Fruit fly (Drosophila melanogaster) whole organism, embryonic: ENCODE results near the gene CG31928.
A peak's percentile ranks its signal among the peaks of the same experiment; 100 is the strongest.

ENCODE experiments used
- Antp ChIP-seq: fragments of 200-800 bp; sonication (Bioruptor generic); optimal IDR thresholded peaks from 3 replicates; lab custom pipeline; 2016; ENCODE audit warnings: missing biosample characterization, missing genetic modification characterization
- Awh ChIP-seq: fragments of 200-800 bp; sonication (Bioruptor generic); IDR thresholded peaks from 2 replicates; pipeline ENCODE4, ENCODE4 v1.3.6; 2022; ENCODE audit warnings: missing biosample characterization, missing genetic modification characterization
- Blimp-1 ChIP-seq: fragments of 200-800 bp; sonication (Bioruptor generic); optimal IDR thresholded peaks from 3 replicates; lab custom pipeline; 2018; ENCODE audit warnings: missing biosample characterization, missing genetic modification characterization, mild to moderate bottlenecking, moderate library complexity, missing genetic modification reagents
- CG10274 ChIP-seq: fragments of 200-800 bp; sonication (Bioruptor generic); optimal IDR thresholded peaks from 3 replicates; lab custom pipeline; 2017; ENCODE audit warnings: missing biosample characterization, mild to moderate bottlenecking, missing genetic modification characterization
- CG10959 ChIP-seq: fragments of 200-800 bp; sonication (Bioruptor generic); IDR thresholded peaks from 2 replicates; pipeline ENCODE4 v1.3.6; 2022; ENCODE audit warnings: missing biosample characterization, missing genetic modification characterization
- CG11560 ChIP-seq: fragments of 200-800 bp; sonication (Bioruptor generic); IDR thresholded peaks from 3 replicates; pipeline ENCODE4 v1.3.6; 2022; ENCODE audit warnings: missing biosample characterization, missing genetic modification characterization
- CG12236 ChIP-seq: fragments of 200-800 bp; sonication (Bioruptor generic); optimal IDR thresholded peaks from 2 replicates; lab custom pipeline; 2016; ENCODE audit warnings: missing biosample characterization, missing genetic modification characterization
- CG1233 ChIP-seq: fragments of 200-800 bp; sonication (Bioruptor generic); optimal IDR thresholded peaks from 4 replicates; lab custom pipeline; 2018; ENCODE audit warnings: missing biosample characterization, mild to moderate bottlenecking, missing genetic modification characterization
- CG16813 ChIP-seq: fragments of 200-800 bp; sonication (Bioruptor generic); IDR thresholded peaks from 3 replicates; pipeline ENCODE4 v1.3.6; 2022; ENCODE audit warnings: missing biosample characterization, missing genetic modification characterization; ENCODE audit not compliant: partially characterized antibody
- CG17802 ChIP-seq: fragments of 200-800 bp; sonication (Bioruptor generic); optimal IDR thresholded peaks from 2 replicates; lab custom pipeline; 2018; ENCODE audit warnings: missing biosample characterization, mild to moderate bottlenecking, missing genetic modification characterization, moderate library complexity
- CG18011 ChIP-seq: fragments of 200-800 bp; sonication (Bioruptor generic); optimal IDR thresholded peaks from 2 replicates; lab custom pipeline; 2017; ENCODE audit warnings: missing biosample characterization, missing genetic modification characterization, mild to moderate bottlenecking, moderate library complexity, missing genotype
- CG2120 ChIP-seq: fragments of 200-800 bp; sonication (Bioruptor generic); optimal IDR thresholded peaks from 3 replicates; lab custom pipeline; 2016; ENCODE audit warnings: missing biosample characterization, missing genetic modification characterization
- CG31224 ChIP-seq: fragments of 200-800 bp; sonication (Bioruptor generic); IDR thresholded peaks from 2 replicates; pipeline ENCODE4 v1.3.6; 2022; ENCODE audit warnings: missing biosample characterization, missing genetic modification characterization
- CG3163 ChIP-seq: fragments of 200-800 bp; sonication (Bioruptor generic); optimal IDR thresholded peaks from 3 replicates; lab custom pipeline; 2016; ENCODE audit warnings: missing biosample characterization, missing genetic modification characterization
- CG3281 ChIP-seq: fragments of 200-800 bp; sonication (Bioruptor generic); optimal IDR thresholded peaks from 3 replicates; lab custom pipeline; 2017; ENCODE audit warnings: missing biosample characterization, mild to moderate bottlenecking, missing genetic modification characterization
- CG33557 ChIP-seq: fragments of 200-800 bp; sonication (Bioruptor generic); optimal IDR thresholded peaks from 2 replicates; lab custom pipeline; 2019; ENCODE audit warnings: missing biosample characterization, mild to moderate bottlenecking, missing genetic modification characterization, moderate library complexity
- CG34224 ChIP-seq: fragments of 200-800 bp; sonication (Bioruptor generic); IDR thresholded peaks from 3 replicates; pipeline ENCODE4 v1.3.6; 2022; ENCODE audit warnings: missing biosample characterization, missing genetic modification characterization; ENCODE audit not compliant: partially characterized antibody
- CG4854 ChIP-seq: fragments of 200-800 bp; sonication (Bioruptor generic); optimal IDR thresholded peaks from 2 replicates; lab custom pipeline; 2016; ENCODE audit warnings: missing biosample characterization, missing genetic modification characterization, inconsistent platforms
- CG6254 ChIP-seq: fragments of 200-800 bp; sonication (Bioruptor generic); optimal IDR thresholded peaks from 3 replicates; lab custom pipeline; 2017; ENCODE audit warnings: mild to moderate bottlenecking, missing biosample characterization, missing genetic modification reagents, missing genetic modification characterization
- CG9727 ChIP-seq: fragments of 200-800 bp; sonication (Bioruptor generic); optimal IDR thresholded peaks from 3 replicates; lab custom pipeline; 2017; ENCODE audit warnings: missing biosample characterization, mild to moderate bottlenecking, missing genetic modification characterization
- Dll ChIP-seq: fragments of 200-800 bp; sonication (Bioruptor generic); IDR thresholded peaks from 4 replicates; pipeline ENCODE4 v1.3.6; 2022; ENCODE audit warnings: missing biosample characterization, missing genetic modification characterization; ENCODE audit not compliant: partially characterized antibody
- E2f2 ChIP-seq: fragments of 200-800 bp; sonication (Bioruptor generic); IDR thresholded peaks from 2 replicates; pipeline ENCODE4 v1.3.6; 2022; ENCODE audit warnings: missing biosample characterization, missing genetic modification characterization
- HLH4C ChIP-seq: fragments of 200-800 bp; sonication (Bioruptor generic); IDR thresholded peaks from 3 replicates; pipeline ENCODE4 v1.3.6; 2022; ENCODE audit warnings: missing biosample characterization, missing genetic modification characterization; ENCODE audit not compliant: partially characterized antibody
- Hr3 ChIP-seq: fragments of 200-800 bp; sonication (Bioruptor generic); optimal IDR thresholded peaks from 3 replicates; lab custom pipeline; 2016; ENCODE audit warnings: missing biosample characterization, missing genetic modification characterization
- MTF-1 ChIP-seq: fragments of 200-800 bp; sonication (Bioruptor generic); optimal IDR thresholded peaks from 2 replicates; lab custom pipeline; 2018; ENCODE audit warnings: missing biosample characterization, mild to moderate bottlenecking, missing genetic modification characterization, borderline replicate concordance
- Mes4 ChIP-seq: fragments of 200-800 bp; sonication (Bioruptor generic); optimal IDR thresholded peaks from 2 replicates; lab custom pipeline; 2016; ENCODE audit warnings: missing biosample characterization, missing genetic modification characterization
- NFAT ChIP-seq: fragments of 200-800 bp; sonication (Bioruptor generic); IDR thresholded peaks from 2 replicates; pipeline ENCODE4 v1.3.6; 2022; ENCODE audit warnings: missing biosample characterization, missing genetic modification characterization
- Sox100B ChIP-seq: fragments of 200-800 bp; sonication (Bioruptor generic); optimal IDR thresholded peaks from 3 replicates; lab custom pipeline; 2018; ENCODE audit warnings: missing biosample characterization, mild to moderate bottlenecking, missing genetic modification characterization
- Trl ChIP-seq, 3 experiments: fragments of >200 bp in 2 of 3; fragments of 200-800 bp in 1 of 3; sonication (Bioruptor generic) in 1 of 3; optimal IDR thresholded peaks; 2 replicates in 1 of 3; 3 replicates in 2 of 3; lab custom pipeline; 2016 to 2017; ENCODE audit warnings: missing biosample characterization in 1 of 3, missing genetic modification characterization in 1 of 3
- Usf ChIP-seq: fragments of 200-800 bp; sonication (Bioruptor generic); optimal IDR thresholded peaks from 2 replicates; lab custom pipeline; 2017; ENCODE audit warnings: missing genotype, missing biosample characterization, missing genetic modification characterization
- al ChIP-seq: fragments of 200-800 bp; sonication (Bioruptor generic); IDR thresholded peaks from 2 replicates; pipeline ENCODE4 v1.3.6; 2022; ENCODE audit warnings: missing biosample characterization, missing genetic modification characterization
- bcd ChIP-seq: fragments of 200-800 bp; sonication (Bioruptor generic); optimal IDR thresholded peaks from 2 replicates; lab custom pipeline; 2017; ENCODE audit warnings: missing biosample characterization, mild to moderate bottlenecking, missing genetic modification characterization
- bowl ChIP-seq: fragments of 200-800 bp; sonication (Bioruptor generic); IDR thresholded peaks from 2 replicates; pipeline ENCODE4 v1.3.6; 2022; ENCODE audit warnings: missing biosample characterization, missing genetic modification characterization
- bsh ChIP-seq, 2 experiments: fragments of 200-800 bp; sonication (Bioruptor generic); optimal IDR thresholded peaks; 2 replicates each; lab custom pipeline; 2017 to 2018; ENCODE audit warnings: mild to moderate bottlenecking in 2 of 2, missing biosample characterization in 2 of 2, missing genetic modification characterization in 2 of 2, moderate library complexity in 1 of 2
- dpn ChIP-seq, 2 experiments: fragments of 200-800 bp; sonication (Bioruptor generic); optimal IDR thresholded peaks; 3 replicates each; lab custom pipeline; 2016; ENCODE audit warnings: missing biosample characterization in 2 of 2, missing genetic modification characterization in 2 of 2
- dysf ChIP-seq: fragments of 200-800 bp; sonication (Bioruptor generic); IDR thresholded peaks from 3 replicates; pipeline ENCODE4 v1.3.6; 2022; ENCODE audit warnings: missing biosample characterization, missing genetic modification characterization
- ewg ChIP-seq: fragments of 200-800 bp; sonication (Bioruptor generic); optimal IDR thresholded peaks from 3 replicates; lab custom pipeline; 2017; ENCODE audit warnings: mild to moderate bottlenecking, missing biosample characterization, missing genetic modification reagents, missing genetic modification characterization
- gro ChIP-seq: fragments of 200-800 bp; sonication (Bioruptor generic); optimal IDR thresholded peaks from 2 replicates; lab custom pipeline; 2016; ENCODE audit warnings: missing biosample characterization, missing genetic modification characterization
- hth ChIP-seq: fragments of >200 bp; optimal IDR thresholded peaks from 2 replicates; lab custom pipeline; 2017; ENCODE audit warnings: inconsistent platforms
- ind ChIP-seq: fragments of 200-800 bp; sonication (Bioruptor generic); optimal IDR thresholded peaks from 3 replicates; lab custom pipeline; 2016; ENCODE audit warnings: missing biosample characterization, missing genetic modification characterization
- jing ChIP-seq: fragments of 200-800 bp; sonication (Bioruptor generic); optimal IDR thresholded peaks from 2 replicates; lab custom pipeline; 2018; ENCODE audit warnings: missing biosample characterization, mild to moderate bottlenecking, missing genetic modification characterization
- lmd ChIP-seq: fragments of 200-800 bp; sonication (Bioruptor generic); IDR thresholded peaks from 2 replicates; pipeline ENCODE4 v1.3.6; 2022; ENCODE audit warnings: missing biosample characterization, missing genetic modification characterization
- mam ChIP-seq: fragments of 200-800 bp; sonication (Bioruptor generic); optimal IDR thresholded peaks from 3 replicates; lab custom pipeline; 2016; ENCODE audit warnings: missing biosample characterization, missing genetic modification characterization
- nmo ChIP-seq: fragments of 200-800 bp; sonication (Bioruptor generic); optimal IDR thresholded peaks from 2 replicates; lab custom pipeline; 2018; ENCODE audit warnings: missing biosample characterization, mild to moderate bottlenecking, missing genetic modification characterization, moderate library complexity
- org-1 ChIP-seq: fragments of 200-800 bp; sonication (Bioruptor generic); optimal IDR thresholded peaks from 2 replicates; lab custom pipeline; 2017; ENCODE audit warnings: missing biosample characterization, missing genetic modification characterization
- otp ChIP-seq: fragments of 200-800 bp; sonication (Bioruptor generic); IDR thresholded peaks from 3 replicates; pipeline ENCODE4, ENCODE4 v1.3.6; 2022; ENCODE audit warnings: missing biosample characterization, missing genetic modification characterization
- pita ChIP-seq: fragments of 200-800 bp; sonication (Bioruptor generic); optimal IDR thresholded peaks from 2 replicates; lab custom pipeline; 2017; ENCODE audit warnings: missing biosample characterization, mild to moderate bottlenecking, missing genetic modification characterization
- repo ChIP-seq: fragments of 200-800 bp; sonication (Bioruptor generic); optimal IDR thresholded peaks from 2 replicates; lab custom pipeline; 2016; ENCODE audit warnings: missing biosample characterization, missing genetic modification characterization
- sqz ChIP-seq: fragments of 200-800 bp; sonication (Bioruptor generic); optimal IDR thresholded peaks from 3 replicates; lab custom pipeline; 2018; ENCODE audit warnings: missing biosample characterization, mild to moderate bottlenecking, missing genetic modification characterization
- tio ChIP-seq: fragments of 200-800 bp; sonication (Bioruptor generic); optimal IDR thresholded peaks from 2 replicates; lab custom pipeline; 2017; ENCODE audit warnings: missing biosample characterization, missing genetic modification characterization, inconsistent platforms
- zfh1 ChIP-seq: fragments of 200-800 bp; sonication (Bioruptor generic); IDR thresholded peaks from 3 replicates; pipeline ENCODE4 v1.3.6; 2022; ENCODE audit warnings: missing biosample characterization, missing genetic modification characterization

Gene CG31928

dm6 chr2L:1445048-1445447 lies 47.0 kb upstream of the CG31928 start (continued):
- no peak for TF ChIP-seq CG11560 (tag; lab: Robert Waterston, UW)
- peak; percentile 12 for TF ChIP-seq CG6254
- no peak for TF ChIP-seq repo (GFP tag; lab: Kevin White, UChicago)
- no peak for TF ChIP-seq CG10274 (GFP tag; lab: Kevin White, UChicago)
- TF ChIP-seq bsh (GFP tag; optimal IDR thresholded peaks at IDR 0.05; lab: Kevin White, UChicago): peak in 1 of 2 experiments; percentile 53
- no peak for TF ChIP-seq bowl (GFP tag; lab: Robert Waterston, UW)
- TF ChIP-seq bcd (GFP tag; lab: Kevin White, UChicago): no peak
- no peak for TF ChIP-seq jing
- no peak for TF ChIP-seq CG12236 (GFP tag; lab: Kevin White, UChicago)
- peak; percentile 46; the same call in 1 of the 3 replicates for TF ChIP-seq zfh1 (GFP tag; lab: Robert Waterston, UW)
- no peak for TF ChIP-seq CG3163 (GFP tag; lab: Kevin White, UChicago)
- no peak for TF ChIP-seq sqz (GFP tag; lab: Kevin White, UChicago)
- peak; percentile 41; the same call in 1 of the 2 replicates for TF ChIP-seq CG10959
- TF ChIP-seq Sox100B (GFP tag; lab: Kevin White, UChicago): peak; percentile 22
- TF ChIP-seq HLH4C: 0 out of 3 replicates have a peak, but pooled peaks have one; percentile 19
- TF ChIP-seq al (GFP tag; lab: Robert Waterston, UW): no peak
- no peak for TF ChIP-seq CG17802 (tag; lab: Kevin White, UChicago)
- TF ChIP-seq tio (GFP tag; lab: Kevin White, UChicago): no peak
- no peak for TF ChIP-seq Antp (GFP tag; lab: Kevin White, UChicago)
- no peak for TF ChIP-seq Hr3 (GFP tag; lab: Kevin White, UChicago)
- no peak for TF ChIP-seq CG4854 (GFP tag; lab: Kevin White, UChicago)
- no peak for TF ChIP-seq CG2120 (GFP tag; lab: Kevin White, UChicago)
- TF ChIP-seq hth (lab: Kevin White, UChicago): no peak
- peak; percentile 8 for TF ChIP-seq CG9727
- peak; percentile 67; the same call in 3 of the 4 replicates for TF ChIP-seq Dll (GFP tag; lab: Robert Waterston, UW)
- TF ChIP-seq Usf: no peak
- no peak for TF ChIP-seq Mes4 (GFP tag; lab: Kevin White, UChicago)
- no peak for TF ChIP-seq CG34224
- no peak for TF ChIP-seq CG1233
- no peak for TF ChIP-seq CG31224
- no peak for TF ChIP-seq gro (GFP tag; lab: Kevin White, UChicago)
- no peak for TF ChIP-seq dysf
- TF ChIP-seq CG33557: peak; percentile 46
- TF ChIP-seq NFAT (GFP tag; lab: Robert Waterston, UW): no peak
- no peak for TF ChIP-seq mam (GFP tag; lab: Kevin White, UChicago)
- TF ChIP-seq lmd (GFP tag; lab: Robert Waterston, UW): no peak; the same call in 1 of the 2 replicates
- TF ChIP-seq CG18011 (GFP tag; lab: Kevin White, UChicago): no peak
- peak; percentile 51 for TF ChIP-seq Blimp-1 (GFP tag; lab: Kevin White, UChicago)
- peak in 1 of 2 experiments; percentile 15 for TF ChIP-seq dpn (GFP tag; optimal IDR thresholded peaks at IDR 0.05; lab: Kevin White, UChicago)
- no peak for TF ChIP-seq Awh (GFP tag; lab: Robert Waterston, UW)
- no peak for TF ChIP-seq org-1 (GFP tag; lab: Kevin White, UChicago)
- TF ChIP-seq CG16813 (GFP tag; lab: Robert Waterston, UW): 0 out of 3 replicates have a peak, but pooled peaks have one; percentile 44
- no peak for TF ChIP-seq CG3281 (GFP tag; lab: Kevin White, UChicago)
- no peak for TF ChIP-seq ind (GFP tag; lab: Kevin White, UChicago)
- TF ChIP-seq MTF-1 (GFP tag; lab: Kevin White, UChicago): no peak
- TF ChIP-seq E2f2 (GFP tag; lab: Robert Waterston, UW): no peak
- TF ChIP-seq Trl (optimal IDR thresholded peaks at IDR 0.05; lab: Kevin White, UChicago): no peak
- no peak for TF ChIP-seq Trl (GFP tag; optimal IDR thresholded peaks at IDR 0.05; lab: Kevin White, UChicago)
- no peak for TF ChIP-seq otp (GFP tag; lab: Robert Waterston, UW)
- no peak for TF ChIP-seq pita (GFP tag; lab: Kevin White, UChicago)
- TF ChIP-seq ewg (GFP tag; lab: Kevin White, UChicago): no peak
- peak; percentile 26 for TF ChIP-seq nmo (GFP tag; lab: Kevin White, UChicago)
